Worm (Caenorhabditis elegans) whole organism, L4/young adult: Measurements from ENCODE around the gene C47A10.12.

Experiments used
- W03F9.2 ChIP-seq: fragments of 150-350 bp; optimal IDR thresholded peaks from 2 replicates; lab custom pipeline; 2014; ENCODE audit warnings: missing biosample characterization, missing genetic modification characterization
- dao-5 ChIP-seq: sonication (generic microtip); optimal IDR thresholded peaks from 2 replicates; lab custom pipeline; 2016; ENCODE audit warnings: missing genotype, missing genetic modification characterization, moderate library complexity, missing compliant biosample characterization

DNA sequence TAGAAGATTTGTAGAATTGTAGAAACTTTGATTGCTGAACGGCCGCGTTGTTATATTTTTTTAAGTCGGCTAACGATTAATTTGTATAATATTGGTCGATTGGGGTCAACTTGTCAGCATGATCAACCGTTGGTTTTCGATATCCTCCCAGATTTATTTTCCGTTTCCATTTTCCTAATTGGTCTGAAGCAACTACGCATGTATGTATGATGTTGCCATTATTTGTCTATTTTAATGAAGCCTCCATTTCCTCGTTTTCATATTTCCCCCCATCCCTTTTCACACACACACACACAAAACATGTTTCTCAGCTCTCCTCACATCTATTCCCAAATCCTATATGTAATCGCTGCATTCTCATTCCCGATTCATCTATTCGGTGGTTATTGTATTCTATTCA lies 22.8 kb downstream of the C47A10.12 start, which contains the start of gene srh-287:
- TF ChIP-seq W03F9.2 (no peak), dao-5 (tag; lab: Kevin White, UChicago) (no peak)
